Worm (Caenorhabditis elegans): ENCODE measurements around the gene F48F5.6.

Gene F48F5.6

DNA sequence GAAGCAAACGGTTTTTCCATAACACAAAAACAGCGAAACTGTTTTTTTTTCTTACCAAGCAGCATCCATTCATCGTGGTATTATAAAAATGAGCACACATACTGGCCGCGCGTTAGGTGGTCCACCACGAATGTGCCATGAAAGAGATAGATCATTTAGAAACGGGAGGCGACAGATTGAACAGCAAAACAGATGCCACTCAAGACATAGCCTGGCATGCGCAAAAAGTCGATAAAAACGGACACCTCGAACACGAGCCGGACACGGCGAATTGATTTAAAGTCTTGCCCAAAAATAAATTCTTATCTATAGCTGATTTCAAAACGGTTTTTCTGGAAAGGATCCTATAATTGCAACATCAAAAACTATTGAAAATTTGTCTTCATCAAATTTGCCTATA, 4.2 kb upstream of the F48F5.6 start:
- TF ChIP-seq pax-3 (tag; optimal IDR thresholded peaks at IDR 0.05) (no peak), dsc-1 (tag; optimal IDR thresholded peaks at IDR 0.05) (peak; percentile 44), ceh-82 (tag; optimal IDR thresholded peaks at IDR 0.05) (peak in 1 of 3 experiments; percentile 8), mdl-1 (tag; optimal IDR thresholded peaks at IDR 0.05) (no peak), pag-3 (tag; optimal IDR thresholded peaks at IDR 0.05; ENCODE audit: borderline replicate concordance, insufficient read depth) (peak; percentile 10), mep-1 (tag; optimal IDR thresholded peaks at IDR 0.05) (no peak), lin-13 (GFP tag; optimal IDR thresholded peaks at IDR 0.05) (no peak), efl-3 (GFP tag; optimal IDR thresholded peaks at IDR 0.05) (no peak), jun-1 (tag; optimal IDR thresholded peaks at IDR 0.05) (no peak), isw-1 (GFP tag; IDR thresholded peaks at IDR 0.05) (no peak), C16A3.4 (tag; optimal IDR thresholded peaks at IDR 0.05) (no peak), egl-13 (tag; optimal IDR thresholded peaks at IDR 0.05) (no peak)

DNA sequence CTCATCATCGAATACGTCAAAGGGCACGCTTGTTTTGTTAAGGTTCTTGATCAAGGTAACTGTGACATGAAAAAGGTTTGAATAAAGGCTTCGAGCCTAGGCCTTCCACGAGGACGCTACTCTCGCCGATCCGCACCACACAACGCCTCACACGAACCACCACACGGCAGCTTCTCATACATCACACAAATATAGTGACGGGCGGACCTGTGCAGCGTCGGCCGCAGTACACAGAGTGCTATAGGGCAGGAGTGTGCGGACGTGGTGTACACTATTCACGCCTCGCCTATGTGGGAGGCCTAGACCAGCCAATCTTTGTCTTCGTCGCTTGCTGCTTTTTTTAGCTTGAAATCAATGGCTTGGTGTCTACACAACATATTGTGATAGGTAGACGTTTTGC, 2.7 kb upstream of the F48F5.6 start:
- TF ChIP-seq efl-1 (optimal IDR thresholded peaks at IDR 0.05) (peak in 1 of 2 experiments; percentile 23), efl-1 (GFP tag; optimal IDR thresholded peaks at IDR 0.05 in 1 of 2) (peak in 1 of 2 experiments; percentile 73), lin-35 (GFP tag; optimal IDR thresholded peaks at IDR 0.05) (peak in 1 of 2 experiments; percentile 10), swsn-7 (tag; optimal IDR thresholded peaks at IDR 0.05) (peak; percentile 59), nhr-47 (tag; optimal IDR thresholded peaks at IDR 0.05) (peak; percentile 59), lsy-2 (tag; optimal IDR thresholded peaks at IDR 0.05) (peak in 1 of 2 experiments; percentile 3), snu-23 (GFP tag; optimal IDR thresholded peaks at IDR 0.05) (peak; percentile 52), rnt-1 (tag; optimal IDR thresholded peaks at IDR 0.05) (peak; percentile 92), dsc-1 (tag; optimal IDR thresholded peaks at IDR 0.05) (peak; percentile 54), nhr-19 (GFP tag; conservative IDR thresholded peaks at IDR 0.05) (peak; percentile 41), mdl-1 (tag; optimal IDR thresholded peaks at IDR 0.05) (peak in 1 of 2 experiments; percentile 20), xbp-1 (tag; optimal IDR thresholded peaks at IDR 0.05) (peak; percentile 13), nhr-20 (tag; optimal IDR thresholded peaks at IDR 0.05) (peak; percentile 16), nhr-85 (tag) (no peak), snpc-4 (tag; optimal IDR thresholded peaks at IDR 0.05) (peak; percentile 98), blmp-1 (tag; optimal IDR thresholded peaks at IDR 0.05) (no peak), elt-3 (tag; optimal IDR thresholded peaks at IDR 0.05) (no peak), ceh-82 (tag; optimal IDR thresholded peaks at IDR 0.05) (peak in 2 of 3 experiments; percentile 16 to 18), lin-39 (tag; optimal IDR thresholded peaks at IDR 0.05) (peak; percentile 13), ama-1 (optimal IDR thresholded peaks at IDR 0.05) (no peak)

DNA sequence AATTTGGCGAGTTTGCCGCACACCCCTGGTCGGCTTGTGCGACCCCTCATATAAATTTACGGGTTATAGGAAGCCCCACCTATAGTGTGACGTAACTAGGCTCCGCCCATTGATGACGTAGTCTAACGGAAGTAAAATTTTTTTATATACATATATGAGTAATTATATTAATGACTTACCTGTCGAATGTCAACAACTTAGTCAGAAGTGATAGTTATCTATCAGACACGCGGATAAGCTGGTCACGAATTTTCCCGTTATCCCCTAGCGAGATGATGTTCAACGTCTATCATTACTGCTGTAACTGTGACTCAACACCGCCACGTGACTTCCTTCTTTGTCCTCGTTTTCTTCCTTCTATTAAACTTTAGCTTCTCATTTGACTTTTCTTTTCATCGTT, 827 bp upstream of the F48F5.6 start, which contains the start of gene srd-70:
Gene srd-70, plus strand, starts transcription at position 301 of the 400 bp plus-strand sequence.
- TF ChIP-seq ceh-63 (GFP tag; optimal IDR thresholded peaks at IDR 0.05) (no peak), nhr-71 (tag; optimal IDR thresholded peaks at IDR 0.05) (peak; percentile 7), ceh-8 (GFP tag; optimal IDR thresholded peaks at IDR 0.05) (peak; percentile 29)

DNA sequence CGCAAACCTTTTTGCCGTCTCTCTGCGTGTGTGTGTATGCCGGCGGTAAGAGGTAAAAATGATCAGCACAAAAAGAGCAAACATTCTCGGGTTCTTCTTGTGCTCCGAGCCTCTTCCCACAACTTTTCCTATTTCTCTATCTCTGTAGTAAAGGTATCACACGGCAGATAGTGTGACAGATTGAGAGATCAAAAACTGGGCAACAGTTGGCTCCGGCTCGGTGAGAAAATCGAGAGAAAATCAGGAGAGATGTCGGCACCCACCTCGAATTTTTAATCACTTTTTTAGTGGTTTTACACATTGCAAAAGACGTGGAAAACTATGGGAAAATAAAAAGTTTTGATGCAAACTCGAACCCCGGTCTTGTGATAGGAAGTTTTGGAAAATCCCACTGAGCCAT, 1.2 kb downstream of the F48F5.6 start:
- TF ChIP-seq efl-1 (optimal IDR thresholded peaks at IDR 0.05) (no peak), efl-1 (GFP tag; optimal IDR thresholded peaks at IDR 0.05 in 1 of 2) (peak in 1 of 2 experiments; percentile 82), skn-1 (tag; optimal IDR thresholded peaks at IDR 0.05) (no peak), tbx-2 (tag; optimal IDR thresholded peaks at IDR 0.05) (no peak), rnt-1 (tag; optimal IDR thresholded peaks at IDR 0.05) (peak; percentile 67), lsy-2 (tag; optimal IDR thresholded peaks at IDR 0.05) (peak in 1 of 2 experiments; percentile 30), ets-5 (GFP tag; IDR thresholded peaks at IDR 0.05) (no peak), zag-1 (tag; optimal IDR thresholded peaks at IDR 0.05) (no peak), nhr-19 (GFP tag; conservative IDR thresholded peaks at IDR 0.05) (peak; percentile 19; the same call in 1 of the 2 replicates), unc-130 (tag; optimal IDR thresholded peaks at IDR 0.05) (peak; percentile 5), snu-23 (GFP tag; optimal IDR thresholded peaks at IDR 0.05) (peak; percentile 19)

All from whole organism, L1 larva.